Worm (Caenorhabditis elegans) whole organism, L1 larva: ENCODE data around the gene D1054.10.

Experiments
- C16A3.4 ChIP-seq: fragments of 150-350 bp; optimal IDR thresholded peaks from 2 replicates; lab custom pipeline; 2014; ENCODE audit warnings: missing biosample characterization, missing genetic modification characterization
- C34B4.2 ChIP-seq: sonication (generic microtip); optimal IDR thresholded peaks from 2 replicates; lab custom pipeline; 2017; ENCODE audit warnings: mild to moderate bottlenecking, missing genetic modification characterization, missing compliant biosample characterization
- aly-2 ChIP-seq: fragments of 150-350 bp; optimal IDR thresholded peaks from 2 replicates; lab custom pipeline; 2014; ENCODE audit warnings: missing biosample characterization, missing genetic modification characterization
- ceh-63 ChIP-seq: fragments of 200-800 bp; sonication (Bioruptor generic); optimal IDR thresholded peaks from 2 replicates; lab custom pipeline; 2018; ENCODE audit warnings: mild to moderate bottlenecking, missing genetic modification characterization, missing compliant biosample characterization
- ceh-8 ChIP-seq: fragments of 200-800 bp; sonication (Bioruptor generic); optimal IDR thresholded peaks from 2 replicates; lab custom pipeline; 2018; ENCODE audit warnings: mild to moderate bottlenecking, missing genetic modification characterization, moderate library complexity, missing compliant biosample characterization
- dsc-1 ChIP-seq: sonication (generic microtip); optimal IDR thresholded peaks from 2 replicates; lab custom pipeline; 2016; ENCODE audit warnings: mild to moderate bottlenecking, missing genetic modification characterization, missing compliant biosample characterization
- efl-1 ChIP-seq, 4 experiments: fragments of 150-350 bp; optimal IDR thresholded peaks in 3 of 4; peaks in 1 of 4; 1 replicate in 1 of 4; 2 replicates in 3 of 4; lab custom pipeline; 2014; ENCODE audit warnings: missing biosample characterization in 2 of 4, missing genetic modification characterization in 2 of 4, missing genetic modification reagents in 2 of 4
- efl-3 ChIP-seq: fragments of 200-800 bp; sonication (Bioruptor generic); optimal IDR thresholded peaks from 2 replicates; lab custom pipeline; 2018; ENCODE audit warnings: mild to moderate bottlenecking, missing genetic modification characterization, missing compliant biosample characterization
- elt-2 ChIP-seq: sonication (generic microtip); optimal IDR thresholded peaks from 2 replicates; lab custom pipeline; 2016; ENCODE audit warnings: missing genetic modification characterization, mild to moderate bottlenecking, inconsistent platforms, missing compliant biosample characterization, missing genetic modification reagents
- fkh-10 ChIP-seq: sonication (generic microtip); optimal IDR thresholded peaks from 2 replicates; lab custom pipeline; 2017; ENCODE audit warnings: missing biosample characterization, missing genetic modification reagents, missing genetic modification characterization
- fkh-4 ChIP-seq: sonication (generic microtip); optimal IDR thresholded peaks from 2 replicates; lab custom pipeline; 2016; ENCODE audit warnings: missing compliant biosample characterization, missing genetic modification characterization, borderline replicate concordance
- fkh-8 ChIP-seq: sonication (generic microtip); optimal IDR thresholded peaks from 2 replicates; lab custom pipeline; 2016; ENCODE audit warnings: mild to moderate bottlenecking, missing genetic modification characterization, missing compliant biosample characterization
- grh-1 ChIP-seq: fragments of 200-800 bp; sonication (Bioruptor generic); IDR thresholded peaks from 2 replicates; pipeline ENCODE4 v1.3.6; 2022; ENCODE audit warnings: missing genetic modification reagents, missing genetic modification characterization, missing compliant biosample characterization
- hlh-4 ChIP-seq: sonication (generic microtip); optimal IDR thresholded peaks from 2 replicates; lab custom pipeline; 2016; ENCODE audit warnings: mild to moderate bottlenecking, missing genetic modification characterization, missing compliant biosample characterization
- irx-1 ChIP-seq: sonication (generic microtip); optimal IDR thresholded peaks from 2 replicates; lab custom pipeline; 2016; ENCODE audit warnings: missing genetic modification characterization, missing compliant biosample characterization
- jun-1 ChIP-seq: fragments of 150-350 bp; optimal IDR thresholded peaks from 2 replicates; lab custom pipeline; 2014; ENCODE audit warnings: missing biosample characterization, missing genetic modification reagents, missing genetic modification characterization
- lin-14 ChIP-seq: fragments of 200-800 bp; sonication (Bioruptor generic); optimal IDR thresholded peaks from 2 replicates; lab custom pipeline; 2018; ENCODE audit warnings: mild to moderate bottlenecking, missing genetic modification characterization, moderate library complexity, missing compliant biosample characterization
- lin-15B ChIP-seq: fragments of 150-350 bp; sonication (generic microtip); optimal IDR thresholded peaks from 3 replicates; lab custom pipeline; 2014; ENCODE audit warnings: missing biosample characterization, missing genetic modification characterization
- lin-35 ChIP-seq, 2 experiments: fragments of 150-350 bp; optimal IDR thresholded peaks; 2 replicates each; lab custom pipeline; 2014; ENCODE audit warnings: missing biosample characterization in 2 of 2, missing genetic modification characterization in 2 of 2, missing genetic modification reagents in 2 of 2
- lsy-2 ChIP-seq, 2 experiments: fragments of 150-350 bp; optimal IDR thresholded peaks; 2 replicates each; lab custom pipeline; 2014; ENCODE audit warnings: missing biosample characterization in 2 of 2, missing genetic modification characterization in 2 of 2
- mdl-1 ChIP-seq, 2 experiments: fragments of 150-350 bp; optimal IDR thresholded peaks; 2 replicates each; lab custom pipeline; 2014 to 2017; ENCODE audit warnings: missing biosample characterization in 2 of 2, missing genetic modification characterization in 2 of 2, inconsistent platforms in 1 of 2
- mep-1 ChIP-seq: fragments of 150-350 bp; optimal IDR thresholded peaks from 2 replicates; lab custom pipeline; 2014; ENCODE audit warnings: missing biosample characterization, missing genetic modification characterization
- nhr-11 ChIP-seq: fragments of 150-350 bp; optimal IDR thresholded peaks from 2 replicates; lab custom pipeline; 2014; ENCODE audit warnings: missing biosample characterization, missing genetic modification characterization
- nhr-20 ChIP-seq: sonication (generic microtip); optimal IDR thresholded peaks from 2 replicates; lab custom pipeline; 2016; ENCODE audit warnings: mild to moderate bottlenecking, missing genetic modification characterization, missing compliant biosample characterization
- nhr-71 ChIP-seq: sonication (generic microtip); optimal IDR thresholded peaks from 2 replicates; lab custom pipeline; 2016; ENCODE audit warnings: mild to moderate bottlenecking, missing genetic modification characterization, moderate library complexity, missing compliant biosample characterization
- nhr-77 ChIP-seq: fragments of 150-350 bp; optimal IDR thresholded peaks from 2 replicates; lab custom pipeline; 2014; ENCODE audit warnings: missing biosample characterization, missing genetic modification characterization
- nhr-84 ChIP-seq: sonication (generic microtip); optimal IDR thresholded peaks from 2 replicates; lab custom pipeline; 2017; ENCODE audit warnings: missing biosample characterization, missing genetic modification characterization
- nhr-90 ChIP-seq: sonication (generic microtip); optimal IDR thresholded peaks from 2 replicates; lab custom pipeline; 2016; ENCODE audit warnings: mild to moderate bottlenecking, missing genetic modification characterization, missing compliant biosample characterization; ENCODE audit not compliant: poor library complexity
- pag-3 ChIP-seq: sonication (generic microtip); optimal IDR thresholded peaks from 2 replicates; lab custom pipeline; 2017; ENCODE audit warnings: missing genetic modification characterization, mild to moderate bottlenecking, missing compliant biosample characterization, antibody characterized with exemption, borderline replicate concordance; ENCODE audit not compliant: insufficient read depth
- pax-3 ChIP-seq: fragments of 200-800 bp; sonication (Bioruptor generic); optimal IDR thresholded peaks from 2 replicates; lab custom pipeline; 2018; ENCODE audit warnings: mild to moderate bottlenecking, missing genetic modification characterization, moderate library complexity, missing compliant biosample characterization
- pqm-1 ChIP-seq: sonication (generic microtip); optimal IDR thresholded peaks from 3 replicates; lab custom pipeline; 2017; ENCODE audit warnings: missing biosample characterization, missing genetic modification characterization
- tlp-1 ChIP-seq: fragments of 150-350 bp; optimal IDR thresholded peaks from 2 replicates; lab custom pipeline; 2014; ENCODE audit warnings: missing biosample characterization, missing genetic modification characterization
- unc-130 ChIP-seq: fragments of 150-350 bp; optimal IDR thresholded peaks from 2 replicates; lab custom pipeline; 2017; ENCODE audit warnings: missing biosample characterization, missing genetic modification characterization, inconsistent platforms
- unc-86 ChIP-seq: sonication (generic microtip); optimal IDR thresholded peaks from 2 replicates; lab custom pipeline; 2016; ENCODE audit warnings: missing genetic modification characterization, missing compliant biosample characterization
- vab-15 ChIP-seq: sonication (generic microtip); optimal IDR thresholded peaks from 2 replicates; lab custom pipeline; 2017; ENCODE audit warnings: missing genotype, mild to moderate bottlenecking, missing genetic modification characterization, missing compliant biosample characterization
- zag-1 ChIP-seq: fragments of 150-350 bp; optimal IDR thresholded peaks from 2 replicates; lab custom pipeline; 2014; ENCODE audit warnings: missing biosample characterization, missing genetic modification characterization

Gene D1054.10

DNA sequence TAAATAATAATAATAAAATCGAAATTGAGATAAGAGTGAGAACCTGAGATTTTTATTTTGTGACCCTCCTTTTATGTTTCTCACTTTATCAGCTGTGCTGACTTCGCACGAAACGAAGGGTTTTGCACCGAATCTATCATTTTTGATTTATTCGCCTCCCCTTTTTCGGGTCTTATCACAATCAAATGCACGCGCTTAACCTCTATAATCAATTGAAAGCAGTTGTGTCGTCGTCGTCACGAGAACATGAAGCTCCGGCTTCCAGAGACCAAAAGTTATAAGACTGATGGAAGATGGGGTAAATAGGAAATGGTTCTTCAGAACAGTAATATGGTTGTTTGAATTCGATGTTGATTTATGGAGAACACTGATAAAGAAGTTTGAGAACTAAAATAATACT is 8.5 kb upstream of the D1054.10 start, which contains the start of gene D1054.18:
D1054.18 (minus strand) TSS at position 45 of the 400 bp plus-strand sequence.
- TF ChIP-seq nhr-77 (tag; lab: Kevin White, UChicago): no peak
- TF ChIP-seq elt-2: peak; percentile 94
- peak in 1 of 2 experiments; percentile 15 for TF ChIP-seq mdl-1 (tag; optimal IDR thresholded peaks at IDR 0.05; lab: Kevin White, UChicago)
- TF ChIP-seq nhr-71 (tag; lab: Kevin White, UChicago): peak; percentile 25
- TF ChIP-seq efl-1 (optimal IDR thresholded peaks at IDR 0.05; lab: Kevin White, UChicago): no peak
- TF ChIP-seq efl-1 (GFP tag; optimal IDR thresholded peaks at IDR 0.05 in 1 of 2; lab: Kevin White, UChicago): peak in 1 of 2 experiments; percentile 75
- no peak for TF ChIP-seq pag-3 (tag; lab: Kevin White, UChicago)
- TF ChIP-seq nhr-20: peak; percentile 0
- peak in 1 of 2 experiments; percentile 28 for TF ChIP-seq lin-35 (GFP tag; optimal IDR thresholded peaks at IDR 0.05; lab: Kevin White, UChicago)
- TF ChIP-seq hlh-4: no peak
- TF ChIP-seq aly-2: no peak
- TF ChIP-seq pqm-1 (tag; lab: Kevin White, UChicago): peak; percentile 59
- TF ChIP-seq nhr-90 (tag; lab: Kevin White, UChicago): peak; percentile 12

DNA sequence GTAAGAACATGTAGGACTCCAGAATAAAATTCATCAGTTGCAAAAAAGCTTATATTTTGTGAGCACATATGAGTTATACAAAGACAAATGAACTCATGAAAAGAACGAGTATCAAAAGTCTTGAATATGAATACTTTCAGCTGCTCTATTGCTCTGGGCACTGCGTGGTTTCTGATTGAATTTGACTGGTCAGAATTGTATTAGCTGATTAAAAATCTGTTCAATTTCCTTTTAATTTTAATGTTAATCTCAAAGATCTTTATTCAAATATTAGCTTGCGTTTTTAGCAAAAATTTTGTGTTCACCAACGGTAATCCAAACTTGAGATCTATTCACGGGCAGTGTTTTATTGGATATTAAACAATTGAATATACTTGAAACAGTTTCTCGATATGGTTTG is 5.4 kb upstream of the D1054.10 start, which contains the start of gene srh-184:
srh-184 (minus strand) TSS at position 101 of the 400 bp plus-strand sequence.
- TF ChIP-seq unc-86 (no peak), grh-1 (no peak), C16A3.4 (tag; lab: Kevin White, UChicago) (no peak), ceh-8 (GFP tag; lab: Kevin White, UChicago) (no peak), irx-1 (no peak), pax-3 (no peak), jun-1 (tag; lab: Kevin White, UChicago) (no peak), C34B4.2 (tag; lab: Kevin White, UChicago) (no peak), vab-15 (tag; lab: Kevin White, UChicago) (no peak), fkh-4 (tag; lab: Kevin White, UChicago) (no peak), tlp-1 (no peak), zag-1 (tag; lab: Kevin White, UChicago) (no peak), lin-14 (GFP tag; lab: Kevin White, UChicago) (no peak), fkh-8 (no peak), lin-35 (GFP tag; optimal IDR thresholded peaks at IDR 0.05; lab: Kevin White, UChicago) (no peak), lsy-2 (tag; optimal IDR thresholded peaks at IDR 0.05; lab: Kevin White, UChicago) (no peak), lin-15B (no peak), dsc-1 (no peak), efl-3 (GFP tag; lab: Kevin White, UChicago) (no peak), hlh-4 (no peak)

DNA sequence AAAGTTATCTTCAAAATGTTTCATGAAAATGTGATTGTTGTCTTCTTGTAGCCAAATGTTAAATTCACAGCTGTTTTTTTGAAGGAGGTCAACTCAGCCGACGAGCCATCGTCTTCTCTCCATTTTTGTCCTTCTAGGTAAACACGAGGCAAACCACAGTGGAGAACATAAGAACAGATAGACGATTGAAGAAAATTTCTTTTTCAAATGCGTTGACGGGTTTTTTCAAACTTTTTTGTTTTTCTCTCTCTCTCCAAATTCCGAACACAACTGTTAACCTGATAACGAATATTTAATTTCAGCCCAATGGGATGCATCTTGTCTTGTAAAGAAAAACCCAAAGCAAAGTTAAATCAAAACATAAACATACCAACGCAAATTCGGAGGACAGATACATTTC is 2.8 kb upstream of the D1054.10 start, which contains the start of gene D1054.19:
D1054.19 (plus strand) TSS at position 301 of the 400 bp plus-strand sequence.
- no peak for TF ChIP-seq nhr-11 (tag; lab: Kevin White, UChicago)
- TF ChIP-seq nhr-77 (tag; lab: Kevin White, UChicago): no peak
- TF ChIP-seq pag-3 (tag; lab: Kevin White, UChicago): no peak
- no peak for TF ChIP-seq efl-3 (GFP tag; lab: Kevin White, UChicago)
- TF ChIP-seq unc-86: no peak
- TF ChIP-seq C16A3.4 (tag; lab: Kevin White, UChicago): no peak
- no peak for TF ChIP-seq ceh-63 (GFP tag; lab: Kevin White, UChicago)
- no peak for TF ChIP-seq fkh-10 (GFP tag; lab: Kevin White, UChicago)
- no peak for TF ChIP-seq mep-1 (tag; lab: Kevin White, UChicago)
- TF ChIP-seq lin-14 (GFP tag; lab: Kevin White, UChicago): no peak
- TF ChIP-seq elt-2: no peak
- TF ChIP-seq unc-130 (tag; lab: Kevin White, UChicago): no peak
- no peak for TF ChIP-seq nhr-84 (tag; lab: Kevin White, UChicago)
